Worm (Caenorhabditis elegans) whole organism, mixed stage, embryonic: ENCODE results near the gene mecr-1.

ENCODE experiments used
- cnd-1 ChIP-seq: fragments of 200-800 bp; sonication (Bioruptor generic); optimal IDR thresholded peaks from 2 replicates; lab custom pipeline; 2018; ENCODE audit warnings: mild to moderate bottlenecking, missing genetic modification characterization, missing compliant biosample characterization
- hlh-1 ChIP-seq: fragments of 150-350 bp; optimal IDR thresholded peaks from 2 replicates; lab custom pipeline; 2014; ENCODE audit warnings: missing biosample characterization, missing genetic modification reagents, missing genetic modification characterization
- lin-13 ChIP-seq: fragments of 150-350 bp; optimal IDR thresholded peaks from 2 replicates; lab custom pipeline; 2014; ENCODE audit warnings: missing biosample characterization, missing genetic modification characterization
- lsy-2 ChIP-seq: fragments of 150-350 bp; optimal IDR thresholded peaks from 2 replicates; lab custom pipeline; 2014; ENCODE audit warnings: missing biosample characterization, missing genetic modification characterization
- mep-1 ChIP-seq: fragments of 150-350 bp; optimal IDR thresholded peaks from 2 replicates; lab custom pipeline; 2017; ENCODE audit warnings: missing biosample characterization, missing genetic modification reagents, missing genetic modification characterization, inconsistent platforms
- nhr-237 ChIP-seq: fragments of 150-350 bp; optimal IDR thresholded peaks from 2 replicates; lab custom pipeline; 2014; ENCODE audit warnings: missing biosample characterization, missing genetic modification characterization
- nhr-76 ChIP-seq: sonication (generic microtip); optimal IDR thresholded peaks from 2 replicates; lab custom pipeline; 2017; ENCODE audit warnings: missing biosample characterization, missing genetic modification characterization
- pha-4 ChIP-seq: fragments of 150-350 bp; optimal IDR thresholded peaks from 2 replicates; lab custom pipeline; 2018; ENCODE audit warnings: missing biosample characterization, missing genetic modification reagents, missing genetic modification characterization
- sptf-1 ChIP-seq: sonication (generic microtip); optimal IDR thresholded peaks from 2 replicates; lab custom pipeline; 2017; ENCODE audit warnings: mild to moderate bottlenecking, missing genetic modification characterization, moderate library complexity, missing compliant biosample characterization
- unc-39 ChIP-seq: fragments of 150-350 bp; optimal IDR thresholded peaks from 2 replicates; lab custom pipeline; 2014; ENCODE audit warnings: missing biosample characterization, missing genetic modification characterization
- ztf-11 ChIP-seq: fragments of 150-350 bp; optimal IDR thresholded peaks from 2 replicates; lab custom pipeline; 2014; ENCODE audit warnings: missing biosample characterization, missing genetic modification characterization

DNA sequence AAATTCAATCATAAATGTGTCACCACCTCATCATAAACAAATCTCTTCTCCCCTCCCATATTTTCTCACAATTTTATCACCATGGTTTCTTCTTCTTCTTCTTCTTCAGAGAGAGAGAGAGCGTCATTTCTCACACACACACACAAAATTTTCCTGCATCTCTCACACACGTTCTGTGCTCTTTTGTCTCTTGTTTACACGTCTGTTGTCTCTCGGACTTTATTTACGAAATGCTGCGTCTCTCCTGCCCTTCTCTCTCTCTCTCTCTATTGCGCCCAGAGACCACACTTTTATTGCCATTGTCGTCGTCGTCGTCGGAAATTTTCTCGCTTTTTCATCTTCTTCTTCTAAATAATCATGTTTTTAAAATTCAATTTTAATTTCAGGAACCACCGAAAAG is 8.0 kb upstream of the mecr-1 start, which contains the start of gene lec-1:
- no peak for TF ChIP-seq unc-39 (tag; lab: Kevin White, UChicago)
- peak; percentile 50 for TF ChIP-seq mep-1 (tag; lab: Kevin White, UChicago)
- peak; percentile 96 for TF ChIP-seq pha-4 (tag; lab: Kevin White, UChicago)
- no peak for TF ChIP-seq sptf-1 (tag; lab: Kevin White, UChicago)
- TF ChIP-seq cnd-1 (tag; lab: Kevin White, UChicago) = no peak
- TF ChIP-seq lin-13 = no peak
- TF ChIP-seq ztf-11 (tag; lab: Kevin White, UChicago) = no peak
- no peak for TF ChIP-seq lsy-2 (tag; lab: Kevin White, UChicago)
- no peak for TF ChIP-seq nhr-76 (tag; lab: Kevin White, UChicago)
- TF ChIP-seq hlh-1 = peak; percentile 69
- TF ChIP-seq nhr-237 (tag; lab: Kevin White, UChicago) = peak; percentile 36
